Worm (Caenorhabditis elegans): ENCODE results near the gene M28.4.

Gene M28.4

ce11 chrII:10662279-10662678 lies 18.8 kb downstream of the M28.4 start:
- no peak for TF ChIP-seq ref-1 (GFP tag; conservative IDR thresholded peaks at IDR 0.05)
- TF ChIP-seq ztf-29 (GFP tag; IDR thresholded peaks at IDR 0.05) = no peak
- TF ChIP-seq cog-1 (tag; optimal IDR thresholded peaks at IDR 0.05) = no peak
- 0 out of 2 replicates have a peak, but pooled peaks have one; percentile 35 for TF ChIP-seq flt-1 (GFP tag; IDR thresholded peaks at IDR 0.05)
- no peak for TF ChIP-seq T22C8.4 (GFP tag; IDR thresholded peaks at IDR 0.05)

DNA sequence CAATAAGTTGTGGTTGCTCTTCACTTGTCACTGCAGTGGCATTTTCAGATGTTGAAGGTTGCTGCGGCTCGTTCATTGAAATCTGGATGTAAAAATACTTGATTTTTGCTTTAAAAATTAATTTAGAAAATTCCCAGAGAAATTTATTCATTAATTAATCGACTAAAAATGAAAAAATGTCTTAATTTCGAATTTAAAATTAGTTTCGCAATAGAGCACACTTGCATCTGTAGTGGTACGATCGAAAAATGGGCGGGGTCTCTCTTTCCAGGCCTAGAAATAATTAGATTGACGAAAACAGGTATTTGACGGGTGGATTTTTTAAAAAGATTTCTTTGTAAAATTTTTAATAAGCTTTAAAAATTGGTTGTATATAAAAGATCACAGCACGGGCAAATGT lies 19.2 kb downstream of the M28.4 start, which contains the start of gene D2089.8:
Gene D2089.8, minus strand, starts transcription at position 84 of the 400 bp plus-strand sequence.
- TF ChIP-seq cog-1 (tag; optimal IDR thresholded peaks at IDR 0.05) (no peak), med-1 (GFP tag; optimal IDR thresholded peaks at IDR 0.05; ENCODE audit: insufficient read depth) (no peak), T22C8.4 (GFP tag; IDR thresholded peaks at IDR 0.05) (no peak), flt-1 (GFP tag; IDR thresholded peaks at IDR 0.05) (no peak), klf-2 (GFP tag; conservative IDR thresholded peaks at IDR 0.05) (no peak), tab-1 (GFP tag; IDR thresholded peaks at IDR 0.05) (no peak), ref-1 (GFP tag; conservative IDR thresholded peaks at IDR 0.05) (no peak), ztf-23 (GFP tag; IDR thresholded peaks at IDR 0.05) (no peak), ztf-29 (GFP tag; IDR thresholded peaks at IDR 0.05) (no peak)

ce11 chrII:10665031-10665430 lies 21.5 kb downstream of the M28.4 start, which contains the start of gene D2089.3:
Gene D2089.3, minus strand, starts transcription at chrII:10665131.
- TF ChIP-seq tab-1 (GFP tag; IDR thresholded peaks at IDR 0.05) (no peak), ref-1 (GFP tag; conservative IDR thresholded peaks at IDR 0.05) (no peak), ztf-29 (GFP tag; IDR thresholded peaks at IDR 0.05) (no peak), med-1 (GFP tag; optimal IDR thresholded peaks at IDR 0.05; ENCODE audit: insufficient read depth) (no peak), klf-2 (GFP tag; conservative IDR thresholded peaks at IDR 0.05) (no peak), flt-1 (GFP tag; IDR thresholded peaks at IDR 0.05) (no peak), T22C8.4 (GFP tag; IDR thresholded peaks at IDR 0.05) (no peak), ztf-23 (GFP tag; IDR thresholded peaks at IDR 0.05) (no peak), cog-1 (tag; optimal IDR thresholded peaks at IDR 0.05) (no peak)

DNA sequence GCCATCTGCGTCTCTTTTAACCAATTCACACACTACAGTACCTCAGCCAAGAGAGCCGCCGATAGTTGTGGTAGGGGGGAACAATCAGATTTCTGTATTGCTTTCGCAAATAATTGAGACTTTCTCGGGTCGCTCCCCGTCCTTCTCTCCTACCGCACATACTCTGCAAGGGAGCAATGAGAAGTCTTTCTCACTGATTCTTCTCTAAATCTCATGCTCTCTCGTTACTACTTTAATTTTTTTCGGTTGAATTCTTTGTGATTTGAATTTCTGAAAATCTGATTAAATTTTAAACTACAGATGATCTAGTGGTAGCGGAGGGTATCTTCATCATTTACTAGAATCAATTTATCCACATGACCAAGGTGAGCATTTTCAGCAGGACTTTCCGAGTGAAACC lies 31.8 kb downstream of the M28.4 start, which contains the start of gene ptb-1:
Gene ptb-1, plus strand, starts transcription at position 301 of the 400 bp plus-strand sequence.
- no peak for TF ChIP-seq ref-1 (GFP tag; conservative IDR thresholded peaks at IDR 0.05)
- TF ChIP-seq flt-1 (GFP tag; IDR thresholded peaks at IDR 0.05) = no peak
- TF ChIP-seq med-1 (GFP tag; optimal IDR thresholded peaks at IDR 0.05; ENCODE audit: insufficient read depth) = no peak
- no peak for TF ChIP-seq cog-1 (tag; optimal IDR thresholded peaks at IDR 0.05)
- no peak for TF ChIP-seq tab-1 (GFP tag; IDR thresholded peaks at IDR 0.05)
- no peak for TF ChIP-seq T22C8.4 (GFP tag; IDR thresholded peaks at IDR 0.05)
- TF ChIP-seq ztf-29 (GFP tag; IDR thresholded peaks at IDR 0.05) = no peak
- TF ChIP-seq ztf-23 (GFP tag; IDR thresholded peaks at IDR 0.05) = no peak
- no peak for TF ChIP-seq klf-2 (GFP tag; conservative IDR thresholded peaks at IDR 0.05)

DNA sequence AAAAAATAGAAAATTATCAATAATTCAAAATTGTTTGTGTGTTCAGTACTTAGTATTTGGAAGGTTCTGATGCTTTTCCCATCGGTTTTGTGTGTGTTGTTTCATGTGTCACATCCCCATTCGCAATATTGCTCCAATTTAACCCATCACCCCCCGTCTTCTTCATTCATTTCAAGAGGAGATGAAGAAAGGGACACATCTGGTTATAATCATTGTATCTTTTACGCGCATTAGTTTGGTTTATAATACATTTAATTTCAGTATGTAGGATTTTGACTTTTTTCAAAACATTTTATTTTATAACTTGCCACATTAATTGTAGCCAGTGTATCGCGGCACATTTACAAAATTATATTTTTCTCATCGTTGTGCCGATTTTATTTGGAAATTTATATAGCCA lies 36.6 kb downstream of the M28.4 start:
- TF ChIP-seq cog-1 (tag; optimal IDR thresholded peaks at IDR 0.05) (no peak), ztf-23 (GFP tag; IDR thresholded peaks at IDR 0.05) (no peak), klf-2 (GFP tag; conservative IDR thresholded peaks at IDR 0.05) (no peak), med-1 (GFP tag; optimal IDR thresholded peaks at IDR 0.05; ENCODE audit: insufficient read depth) (no peak), flt-1 (GFP tag; IDR thresholded peaks at IDR 0.05) (no peak), ref-1 (GFP tag; conservative IDR thresholded peaks at IDR 0.05) (no peak), tab-1 (GFP tag; IDR thresholded peaks at IDR 0.05) (no peak)

- TF ChIP-seq cog-1 (tag; optimal IDR thresholded peaks at IDR 0.05) (no peak), tab-1 (GFP tag; IDR thresholded peaks at IDR 0.05) (no peak), klf-2 (GFP tag; conservative IDR thresholded peaks at IDR 0.05) (no peak), ztf-29 (GFP tag; IDR thresholded peaks at IDR 0.05) (no peak), med-1 (GFP tag; optimal IDR thresholded peaks at IDR 0.05; ENCODE audit: insufficient read depth) (no peak), ztf-23 (GFP tag; IDR thresholded peaks at IDR 0.05) (no peak), ref-1 (GFP tag; conservative IDR thresholded peaks at IDR 0.05) (no peak), T22C8.4 (GFP tag; IDR thresholded peaks at IDR 0.05) (no peak), flt-1 (GFP tag; IDR thresholded peaks at IDR 0.05) (no peak)
Measured at ce11 chrII:10680614-10681013, 37.1 kb downstream of the M28.4 start.

- no peak for TF ChIP-seq ztf-29 (GFP tag; IDR thresholded peaks at IDR 0.05)
- no peak for TF ChIP-seq ztf-23 (GFP tag; IDR thresholded peaks at IDR 0.05)
- no peak for TF ChIP-seq klf-2 (GFP tag; conservative IDR thresholded peaks at IDR 0.05)
- TF ChIP-seq tab-1 (GFP tag; IDR thresholded peaks at IDR 0.05) = no peak
- no peak for TF ChIP-seq med-1 (GFP tag; optimal IDR thresholded peaks at IDR 0.05; ENCODE audit: insufficient read depth)
- TF ChIP-seq cog-1 (tag; optimal IDR thresholded peaks at IDR 0.05) = no peak
- TF ChIP-seq ref-1 (GFP tag; conservative IDR thresholded peaks at IDR 0.05) = no peak
- TF ChIP-seq T22C8.4 (GFP tag; IDR thresholded peaks at IDR 0.05) = no peak
- TF ChIP-seq flt-1 (GFP tag; IDR thresholded peaks at IDR 0.05) = no peak
Measured at ce11 chrII:10684954-10685353, 41.5 kb downstream of the M28.4 start.

DNA sequence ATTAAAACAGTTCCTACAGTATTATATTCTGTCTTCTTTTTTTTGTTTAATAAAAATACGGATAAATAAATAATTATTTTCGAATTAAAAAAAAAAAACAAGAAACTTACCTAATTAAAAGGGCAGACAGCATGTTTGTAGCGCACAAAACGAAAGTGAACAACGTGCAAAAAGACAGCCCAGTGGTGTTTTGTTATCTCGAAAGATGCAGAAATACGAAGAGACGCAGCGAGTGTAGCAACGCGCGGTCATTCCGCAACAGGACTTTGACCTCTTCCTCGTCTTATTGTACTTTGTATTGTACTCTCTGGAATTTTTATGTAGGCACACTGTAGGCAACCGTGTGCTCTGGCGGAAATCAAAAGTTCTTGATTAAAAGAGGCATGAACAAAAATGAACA lies 50.2 kb downstream of the M28.4 start, which contains the start of gene gbh-1:
Gene gbh-1, minus strand, starts transcription at position 149 of the 400 bp plus-strand sequence.
- TF ChIP-seq T22C8.4 (GFP tag; IDR thresholded peaks at IDR 0.05) = no peak

DNA sequence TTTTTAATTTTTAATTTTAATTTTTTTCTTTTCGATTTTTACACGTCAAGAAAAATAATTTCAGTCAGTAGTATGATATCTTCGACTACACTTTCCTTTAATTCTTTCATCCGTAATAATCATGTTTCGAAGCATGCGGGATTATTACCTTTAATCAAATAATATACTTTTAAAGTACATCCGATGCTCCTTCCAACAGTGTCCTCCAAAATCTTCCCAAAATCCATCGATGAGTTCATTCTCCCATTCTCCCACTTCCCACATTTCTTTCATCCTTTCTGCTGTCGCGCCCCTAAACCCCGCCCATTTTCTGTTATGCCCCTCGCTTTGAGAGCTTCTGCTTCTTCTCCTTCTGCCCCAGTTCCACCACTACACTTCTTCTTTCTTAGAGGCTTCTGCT lies 51.2 kb downstream of the M28.4 start, which contains the start of gene lgc-57:
Gene lgc-57, plus strand, starts transcription at position 301 of the 400 bp plus-strand sequence.
- no peak for TF ChIP-seq tab-1 (GFP tag; IDR thresholded peaks at IDR 0.05)
- no peak for TF ChIP-seq ztf-23 (GFP tag; IDR thresholded peaks at IDR 0.05)
- no peak for TF ChIP-seq flt-1 (GFP tag; IDR thresholded peaks at IDR 0.05)
- TF ChIP-seq T22C8.4 (GFP tag; IDR thresholded peaks at IDR 0.05) = no peak
- TF ChIP-seq cog-1 (tag; optimal IDR thresholded peaks at IDR 0.05) = no peak
- no peak for TF ChIP-seq ztf-29 (GFP tag; IDR thresholded peaks at IDR 0.05)
- TF ChIP-seq med-1 (GFP tag; optimal IDR thresholded peaks at IDR 0.05; ENCODE audit: insufficient read depth) = no peak
- no peak for TF ChIP-seq ref-1 (GFP tag; conservative IDR thresholded peaks at IDR 0.05)
- no peak for TF ChIP-seq klf-2 (GFP tag; conservative IDR thresholded peaks at IDR 0.05)

- TF ChIP-seq ref-1 (GFP tag; conservative IDR thresholded peaks at IDR 0.05) (no peak), T22C8.4 (GFP tag; IDR thresholded peaks at IDR 0.05) (no peak), ztf-23 (GFP tag; IDR thresholded peaks at IDR 0.05) (no peak), klf-2 (GFP tag; conservative IDR thresholded peaks at IDR 0.05) (no peak), ztf-29 (GFP tag; IDR thresholded peaks at IDR 0.05) (no peak), tab-1 (GFP tag; IDR thresholded peaks at IDR 0.05) (no peak), cog-1 (tag; optimal IDR thresholded peaks at IDR 0.05) (no peak), flt-1 (GFP tag; IDR thresholded peaks at IDR 0.05) (no peak), med-1 (GFP tag; optimal IDR thresholded peaks at IDR 0.05; ENCODE audit: insufficient read depth) (no peak)
Measured at ce11 chrII:10696060-10696459, 52.6 kb downstream of the M28.4 start.
